Worm (Caenorhabditis elegans): ENCODE data around the gene osm-10.

DNA sequence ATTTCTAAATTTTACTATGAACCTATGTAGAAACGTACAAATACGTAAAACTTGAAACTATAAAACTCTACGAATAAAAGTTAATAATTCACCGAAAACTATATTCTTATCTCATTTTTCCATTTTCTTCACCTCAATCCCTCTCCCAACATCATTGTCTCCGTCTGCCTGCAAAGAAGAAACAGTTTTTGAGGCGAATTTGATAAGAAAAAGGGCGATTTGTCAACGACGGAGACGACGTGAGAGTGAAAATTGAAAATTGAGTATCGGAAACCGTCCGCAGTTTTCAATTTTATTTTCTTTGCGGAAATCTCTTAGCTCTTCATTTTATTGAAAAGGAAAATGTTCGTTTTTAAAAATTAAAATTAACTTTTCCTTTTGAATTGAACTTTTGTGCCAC lies 31.1 kb upstream of the osm-10 start:
- no peak for TF ChIP-seq nhr-10 (tag; optimal IDR thresholded peaks at IDR 0.05)
- no peak for TF ChIP-seq cey-2 (tag; optimal IDR thresholded peaks at IDR 0.05; ENCODE audit: borderline replicate concordance, insufficient read depth)
- no peak for TF ChIP-seq ztf-11 (tag; optimal IDR thresholded peaks at IDR 0.05)
- TF ChIP-seq ceh-44 (GFP tag; IDR thresholded peaks at IDR 0.05) = no peak
- no peak for TF ChIP-seq Y75B8A.6 (GFP tag; IDR thresholded peaks at IDR 0.05)
- no peak for TF ChIP-seq snpc-4 (tag; optimal IDR thresholded peaks at IDR 0.05)
- TF ChIP-seq nhr-111 (GFP tag; optimal IDR thresholded peaks at IDR 0.05) = no peak
- TF ChIP-seq daf-12 (tag; optimal IDR thresholded peaks at IDR 0.05) = no peak
- TF ChIP-seq lim-7 (GFP tag; IDR thresholded peaks at IDR 0.05) = no peak
- no peak for TF ChIP-seq pha-4 (GFP tag; IDR thresholded peaks at IDR 0.05)
- TF ChIP-seq pha-4 (tag; optimal IDR thresholded peaks at IDR 0.05) = no peak
- TF ChIP-seq nhr-77 (tag; optimal IDR thresholded peaks at IDR 0.05) = no peak

Measured in whole organism, L4 larva.